Fruit fly (Drosophila melanogaster) whole organism, wandering third instar larva: ENCODE data around the gene CG7523.

Experiments used
- Dif ChIP-seq: fragments of 200-275, 200-300 bp; sonication (Bioruptor generic); optimal IDR thresholded peaks from 2 replicates; lab custom pipeline; 2018; ENCODE audit warnings: missing biosample characterization, missing genetic modification characterization; ENCODE audit not compliant: partially characterized antibody
- Hnf4 ChIP-seq: fragments of 200-800 bp; sonication (Bioruptor generic); optimal IDR thresholded peaks from 2 replicates; lab custom pipeline; 2016; ENCODE audit warnings: missing biosample characterization, mild to moderate bottlenecking, missing genetic modification characterization
- Jra ChIP-seq: sonication (Bioruptor generic); optimal IDR thresholded peaks from 2 replicates; lab custom pipeline; 2016; ENCODE audit warnings: missing biosample characterization, missing genetic modification characterization
- fru ChIP-seq: fragments of 200-800 bp; sonication (Bioruptor generic); optimal IDR thresholded peaks from 3 replicates; lab custom pipeline; 2016; ENCODE audit warnings: missing biosample characterization, mild to moderate bottlenecking, missing genetic modification characterization
- lola ChIP-seq: fragments of >200 bp; optimal IDR thresholded peaks from 2 replicates; lab custom pipeline; 2017; ENCODE audit warnings: missing biosample characterization, missing genetic modification characterization

- TF ChIP-seq Dif (no peak), Hnf4 (GFP tag; lab: Kevin White, UChicago) (no peak), lola (GFP tag; lab: Kevin White, UChicago) (no peak), Jra (GFP tag; lab: Kevin White, UChicago) (no peak), fru (GFP tag; lab: Kevin White, UChicago) (no peak)
Observed at dm6 chr3R:17680268-17680638, 9.6 kb upstream of the CG7523 start.
